Worm (Caenorhabditis elegans) whole organism, midembryonic: ENCODE data around the gene scl-21.

Experiments
- T22C8.4 ChIP-seq: fragments of 200-800 bp; sonication (Bioruptor generic); IDR thresholded peaks from 2 replicates; pipeline ENCODE4 v1.3.6; 2022; ENCODE audit warnings: missing genetic modification characterization, missing compliant biosample characterization
- cog-1 ChIP-seq: sonication (generic microtip); optimal IDR thresholded peaks from 2 replicates; lab custom pipeline; 2016; ENCODE audit warnings: missing genetic modification characterization, missing compliant biosample characterization
- flt-1 ChIP-seq: fragments of 200-800 bp; sonication (Bioruptor generic); IDR thresholded peaks from 2 replicates; pipeline ENCODE4 v1.3.6; 2022; ENCODE audit warnings: missing genetic modification characterization, missing compliant biosample characterization
- klf-2 ChIP-seq: fragments of 200-800 bp; sonication (Bioruptor generic); conservative IDR thresholded peaks from 2 replicates; pipeline ENCODE4 v1.3.6; 2022; ENCODE audit warnings: missing genetic modification reagents, missing genetic modification characterization, missing compliant biosample characterization
- med-1 ChIP-seq: sonication (generic microtip); optimal IDR thresholded peaks from 2 replicates; lab custom pipeline; 2017; ENCODE audit warnings: missing genetic modification characterization, mild to moderate bottlenecking, missing compliant biosample characterization, antibody characterized with exemption, missing genetic modification reagents; ENCODE audit not compliant: insufficient read depth
- ref-1 ChIP-seq: fragments of 200-800 bp; sonication (Bioruptor generic); conservative IDR thresholded peaks from 2 replicates; pipeline ENCODE4 v1.3.6; 2022; ENCODE audit warnings: missing genetic modification reagents, missing genetic modification characterization, missing compliant biosample characterization
- tab-1 ChIP-seq: fragments of 200-800 bp; sonication (Bioruptor generic); IDR thresholded peaks from 2 replicates; pipeline ENCODE4 v1.3.6; 2022; ENCODE audit warnings: missing genetic modification characterization, missing compliant biosample characterization
- ztf-23 ChIP-seq: fragments of 200-800 bp; sonication (Bioruptor generic); IDR thresholded peaks from 2 replicates; pipeline ENCODE4 v1.3.6; 2022; ENCODE audit warnings: missing genetic modification reagents, missing genetic modification characterization, missing compliant biosample characterization
- ztf-29 ChIP-seq: fragments of 200-800 bp; sonication (Bioruptor generic); IDR thresholded peaks from 2 replicates; pipeline ENCODE4 v1.3.6; 2022; ENCODE audit warnings: missing genetic modification reagents, missing genetic modification characterization, missing compliant biosample characterization

Gene scl-21

ce11 chrV:19495587-19495986 lies at the start of gene scl-21:
scl-21 (minus strand) TSS chrV:19495687.
- TF ChIP-seq tab-1 (GFP tag; lab: Robert Waterston, UW) (no peak), ztf-29 (GFP tag; lab: Robert Waterston, UW) (no peak), ztf-23 (GFP tag; lab: Robert Waterston, UW) (no peak), med-1 (GFP tag; lab: Kevin White, UChicago) (no peak), flt-1 (GFP tag; lab: Robert Waterston, UW) (no peak), klf-2 (no peak), ref-1 (GFP tag; lab: Robert Waterston, UW) (no peak), T22C8.4 (GFP tag; lab: Robert Waterston, UW) (no peak), cog-1 (tag; lab: Kevin White, UChicago) (no peak)

ce11 chrV:19545026-19545425 lies 49.5 kb upstream of the scl-21 start:
- no peak for TF ChIP-seq flt-1 (GFP tag; lab: Robert Waterston, UW)
- TF ChIP-seq cog-1 (tag; lab: Kevin White, UChicago), result no peak
- TF ChIP-seq tab-1 (GFP tag; lab: Robert Waterston, UW), result no peak
- TF ChIP-seq med-1 (GFP tag; lab: Kevin White, UChicago), result no peak
- no peak for TF ChIP-seq ztf-29 (GFP tag; lab: Robert Waterston, UW)
- no peak for TF ChIP-seq ztf-23 (GFP tag; lab: Robert Waterston, UW)
- TF ChIP-seq klf-2, result no peak
- TF ChIP-seq ref-1 (GFP tag; lab: Robert Waterston, UW), result no peak
- no peak for TF ChIP-seq T22C8.4 (GFP tag; lab: Robert Waterston, UW)

ce11 chrV:19543509-19543908 lies 48.0 kb upstream of the scl-21 start:
- TF ChIP-seq klf-2 (no peak), ztf-29 (GFP tag; lab: Robert Waterston, UW) (no peak; the same call in 1 of the 2 replicates), tab-1 (GFP tag; lab: Robert Waterston, UW) (no peak), ztf-23 (GFP tag; lab: Robert Waterston, UW) (no peak), cog-1 (tag; lab: Kevin White, UChicago) (no peak), flt-1 (GFP tag; lab: Robert Waterston, UW) (no peak), med-1 (GFP tag; lab: Kevin White, UChicago) (no peak), T22C8.4 (GFP tag; lab: Robert Waterston, UW) (no peak), ref-1 (GFP tag; lab: Robert Waterston, UW) (no peak)

ce11 chrV:19540916-19541315 lies 45.4 kb upstream of the scl-21 start:
- TF ChIP-seq tab-1 (GFP tag; lab: Robert Waterston, UW) (no peak), med-1 (GFP tag; lab: Kevin White, UChicago) (no peak), T22C8.4 (GFP tag; lab: Robert Waterston, UW) (no peak), ztf-23 (GFP tag; lab: Robert Waterston, UW) (no peak), flt-1 (GFP tag; lab: Robert Waterston, UW) (no peak), klf-2 (no peak), ztf-29 (GFP tag; lab: Robert Waterston, UW) (no peak), ref-1 (GFP tag; lab: Robert Waterston, UW) (no peak), cog-1 (tag; lab: Kevin White, UChicago) (no peak)

- TF ChIP-seq flt-1 (GFP tag; lab: Robert Waterston, UW), result no peak
These were observed 38.0 kb upstream of the scl-21 start for ce11 chrV:19533480-19533879.

ce11 chrV:19533010-19533409 lies 37.5 kb upstream of the scl-21 start, which contains the start of gene Y43F8B.2:
Y43F8B.2 (minus strand) TSS chrV:19533110.
- TF ChIP-seq ref-1 (GFP tag; lab: Robert Waterston, UW) (no peak), ztf-29 (GFP tag; lab: Robert Waterston, UW) (no peak), tab-1 (GFP tag; lab: Robert Waterston, UW) (no peak), med-1 (GFP tag; lab: Kevin White, UChicago) (no peak), ztf-23 (GFP tag; lab: Robert Waterston, UW) (no peak), T22C8.4 (GFP tag; lab: Robert Waterston, UW) (no peak), flt-1 (GFP tag; lab: Robert Waterston, UW) (no peak), klf-2 (no peak), cog-1 (tag; lab: Kevin White, UChicago) (no peak)

- TF ChIP-seq med-1 (GFP tag; lab: Kevin White, UChicago) (no peak), T22C8.4 (GFP tag; lab: Robert Waterston, UW) (no peak), cog-1 (tag; lab: Kevin White, UChicago) (no peak), klf-2 (no peak), ref-1 (GFP tag; lab: Robert Waterston, UW) (no peak), ztf-29 (GFP tag; lab: Robert Waterston, UW) (no peak), tab-1 (GFP tag; lab: Robert Waterston, UW) (no peak), ztf-23 (GFP tag; lab: Robert Waterston, UW) (no peak), flt-1 (GFP tag; lab: Robert Waterston, UW) (no peak)
These were observed 35.5 kb upstream of the scl-21 start for ce11 chrV:19531034-19531433.

- peak; percentile 84 for TF ChIP-seq cog-1 (tag; lab: Kevin White, UChicago)
- TF ChIP-seq ref-1 (GFP tag; lab: Robert Waterston, UW), result no peak
- no peak for TF ChIP-seq ztf-23 (GFP tag; lab: Robert Waterston, UW)
- no peak for TF ChIP-seq ztf-29 (GFP tag; lab: Robert Waterston, UW)
- TF ChIP-seq flt-1 (GFP tag; lab: Robert Waterston, UW), result 0 out of 2 replicates have a peak, but pooled peaks have one; percentile 7
These were observed 33.7 kb upstream of the scl-21 start for ce11 chrV:19529168-19529567.

ce11 chrV:19528535-19528934 lies 33.0 kb upstream of the scl-21 start:
- peak; percentile 87 for TF ChIP-seq ztf-29 (GFP tag; lab: Robert Waterston, UW)

ce11 chrV:19527565-19527964 lies 32.1 kb upstream of the scl-21 start:
- TF ChIP-seq tab-1 (GFP tag; lab: Robert Waterston, UW), result no peak
- TF ChIP-seq cog-1 (tag; lab: Kevin White, UChicago), result no peak
- no peak for TF ChIP-seq T22C8.4 (GFP tag; lab: Robert Waterston, UW)
- no peak for TF ChIP-seq med-1 (GFP tag; lab: Kevin White, UChicago)
- TF ChIP-seq ztf-23 (GFP tag; lab: Robert Waterston, UW), result no peak
- TF ChIP-seq ref-1 (GFP tag; lab: Robert Waterston, UW), result no peak
- TF ChIP-seq ztf-29 (GFP tag; lab: Robert Waterston, UW), result no peak
- TF ChIP-seq klf-2, result no peak
- TF ChIP-seq flt-1 (GFP tag; lab: Robert Waterston, UW), result no peak
